Worm (Caenorhabditis elegans) whole organism, L4 larva: Measurements from ENCODE around the gene ZK637.15.

Experiments used
- D1046.2 ChIP-seq: fragments of 200-800 bp; sonication (Bioruptor generic); IDR thresholded peaks from 2 replicates; pipeline ENCODE4 v1.3.6; 2022; ENCODE audit warnings: missing genetic modification characterization, missing compliant biosample characterization
- R02D3.7 ChIP-seq: fragments of 150-350 bp; sonication (generic microtip); optimal IDR thresholded peaks from 3 replicates; lab custom pipeline; 2014; ENCODE audit warnings: missing biosample characterization, missing genetic modification characterization
- T20F7.1 ChIP-seq: fragments of 200-800 bp; sonication (Bioruptor generic); optimal IDR thresholded peaks from 2 replicates; lab custom pipeline; 2018; ENCODE audit warnings: mild to moderate bottlenecking, missing genetic modification characterization, missing compliant biosample characterization
- Y105C5A.15 ChIP-seq: fragments of 200-800 bp; sonication (Bioruptor generic); IDR thresholded peaks from 2 replicates; pipeline ENCODE4 v1.3.6; 2022; ENCODE audit warnings: missing genetic modification characterization, missing compliant biosample characterization
- aha-1 ChIP-seq: fragments of 150-350 bp; peaks from one replicate; lab custom pipeline; 2014; ENCODE audit warnings: missing biosample characterization, missing genetic modification characterization
- ama-1 ChIP-seq: fragments of 150-350 bp; optimal IDR thresholded peaks from 2 replicates; lab custom pipeline; 2014; ENCODE audit warnings: inconsistent platforms, mixed read lengths
- arid-1 ChIP-seq: fragments of 200-800 bp; sonication (Bioruptor generic); conservative IDR thresholded peaks from 2 replicates; pipeline ENCODE4 v1.3.6; 2022; ENCODE audit warnings: missing genetic modification reagents, missing genetic modification characterization, missing compliant biosample characterization
- ceh-82 ChIP-seq: sonication (generic microtip); optimal IDR thresholded peaks from 2 replicates; lab custom pipeline; 2017; ENCODE audit warnings: missing biosample characterization, missing genetic modification characterization
- daf-16 ChIP-seq, 3 experiments: sonication (generic microtip); optimal IDR thresholded peaks; 2 replicates each; lab custom pipeline; 2016 to 2017; ENCODE audit warnings: missing genetic modification characterization in 3 of 3, missing genetic modification reagents in 3 of 3, mild to moderate bottlenecking in 2 of 3, missing compliant biosample characterization in 2 of 3, missing biosample characterization in 1 of 3, moderate library complexity in 1 of 3
- dve-1 ChIP-seq: sonication (generic microtip); optimal IDR thresholded peaks from 2 replicates; lab custom pipeline; 2017; ENCODE audit warnings: antibody characterized with exemption, mild to moderate bottlenecking, missing genetic modification characterization, missing compliant biosample characterization; ENCODE audit not compliant: insufficient read depth
- fkh-10 ChIP-seq: fragments of 150-350 bp; optimal IDR thresholded peaks from 2 replicates; lab custom pipeline; 2014; ENCODE audit warnings: missing biosample characterization, missing genetic modification reagents, missing genetic modification characterization
- hif-1 ChIP-seq, 2 experiments: sonication (generic microtip); optimal IDR thresholded peaks; 2 replicates each; lab custom pipeline; 2016 to 2017; ENCODE audit warnings: missing compliant biosample characterization in 2 of 2, missing genetic modification characterization in 2 of 2, missing genetic modification reagents in 2 of 2, missing genotype in 2 of 2, mild to moderate bottlenecking in 1 of 2
- hlh-11 ChIP-seq: fragments of 200-800 bp; sonication (Bioruptor generic); optimal IDR thresholded peaks from 2 replicates; lab custom pipeline; 2018; ENCODE audit warnings: mild to moderate bottlenecking, missing genetic modification characterization, missing compliant biosample characterization
- hlh-30 ChIP-seq: sonication (generic microtip); optimal IDR thresholded peaks from 2 replicates; lab custom pipeline; 2017; ENCODE audit warnings: antibody characterized with exemption, mild to moderate bottlenecking, missing genetic modification characterization, missing compliant biosample characterization; ENCODE audit not compliant: insufficient read depth
- hmg-1.1 ChIP-seq: fragments of 200-800 bp; sonication (Bioruptor generic); IDR thresholded peaks from 2 replicates; pipeline ENCODE4 v1.3.6; 2022; ENCODE audit warnings: missing genetic modification reagents, missing genetic modification characterization, missing compliant biosample characterization
- lin-13 ChIP-seq: fragments of 150-350 bp; optimal IDR thresholded peaks from 2 replicates; lab custom pipeline; 2014; ENCODE audit warnings: missing biosample characterization, missing genetic modification reagents, missing genetic modification characterization
- lsy-2 ChIP-seq, 2 experiments: fragments of 150-350 bp in 1 of 2; sonication (generic microtip) in 1 of 2; optimal IDR thresholded peaks; 2 replicates each; lab custom pipeline; 2014 to 2017; ENCODE audit warnings: missing biosample characterization in 2 of 2, missing genetic modification characterization in 2 of 2
- mdl-1 ChIP-seq, 2 experiments: fragments of 150-350 bp in 1 of 2; sonication (generic microtip) in 1 of 2; optimal IDR thresholded peaks; 2 replicates each; lab custom pipeline; 2014 to 2017; ENCODE audit warnings: missing biosample characterization in 2 of 2, missing genetic modification characterization in 2 of 2
- mdt-29 ChIP-seq: fragments of 200-800 bp; sonication (Bioruptor generic); IDR thresholded peaks from 2 replicates; pipeline ENCODE4 v1.3.6; 2022; ENCODE audit warnings: missing genetic modification reagents, missing genetic modification characterization, missing compliant biosample characterization
- mep-1 ChIP-seq: fragments of 150-350 bp; sonication (generic microtip); optimal IDR thresholded peaks from 3 replicates; lab custom pipeline; 2014; ENCODE audit warnings: missing biosample characterization, missing genetic modification characterization
- nhr-10 ChIP-seq: fragments of 150-350 bp; optimal IDR thresholded peaks from 2 replicates; lab custom pipeline; 2014; ENCODE audit warnings: missing biosample characterization, missing genetic modification characterization
- nhr-11 ChIP-seq: fragments of 150-350 bp; optimal IDR thresholded peaks from 2 replicates; lab custom pipeline; 2014; ENCODE audit warnings: missing biosample characterization, missing genetic modification characterization
- nhr-111 ChIP-seq: fragments of 200-800 bp; sonication (Bioruptor generic); optimal IDR thresholded peaks from 2 replicates; lab custom pipeline; 2018; ENCODE audit warnings: mild to moderate bottlenecking, missing genetic modification characterization, missing compliant biosample characterization
- nhr-28 ChIP-seq: fragments of 150-350 bp; optimal IDR thresholded peaks from 2 replicates; lab custom pipeline; 2014; ENCODE audit warnings: missing biosample characterization, missing genetic modification characterization
- nhr-41 ChIP-seq: fragments of 200-800 bp; sonication (Bioruptor generic); IDR thresholded peaks from 2 replicates; pipeline ENCODE4 v1.3.6; 2022; ENCODE audit warnings: missing genetic modification reagents, missing genetic modification characterization, missing compliant biosample characterization
- nhr-48 ChIP-seq: sonication (generic microtip); optimal IDR thresholded peaks from 2 replicates; lab custom pipeline; 2016; ENCODE audit warnings: mild to moderate bottlenecking, missing genetic modification characterization, missing compliant biosample characterization
- nhr-6 ChIP-seq: fragments of 150-350 bp; optimal IDR thresholded peaks from 2 replicates; lab custom pipeline; 2014; ENCODE audit warnings: missing biosample characterization, missing genetic modification characterization
- nhr-77 ChIP-seq: fragments of 150-350 bp; optimal IDR thresholded peaks from 2 replicates; lab custom pipeline; 2014; ENCODE audit warnings: missing biosample characterization, missing genetic modification characterization
- pha-4 ChIP-seq, 2 experiments: fragments of 150-350 bp in 1 of 2; fragments of 200-800 bp in 1 of 2; sonication (Bioruptor generic) in 1 of 2; IDR thresholded peaks in 1 of 2; optimal IDR thresholded peaks in 1 of 2; 2 replicates each; pipeline versions ENCODE4 v1.3.6 to Lab custom; 2014 to 2022; ENCODE audit warnings: missing genetic modification characterization in 2 of 2, missing genetic modification reagents in 2 of 2, missing biosample characterization in 1 of 2, missing compliant biosample characterization in 1 of 2
- pqm-1 ChIP-seq: sonication (generic microtip); optimal IDR thresholded peaks from 2 replicates; lab custom pipeline; 2017; ENCODE audit warnings: missing biosample characterization, missing genetic modification characterization
- rbr-2 ChIP-seq: sonication (generic microtip); optimal IDR thresholded peaks from 2 replicates; lab custom pipeline; 2016; ENCODE audit warnings: missing genotype, missing genetic modification characterization, missing compliant biosample characterization
- spr-3 ChIP-seq: fragments of 200-800 bp; sonication (Bioruptor generic); optimal IDR thresholded peaks from 2 replicates; lab custom pipeline; 2018; ENCODE audit warnings: mild to moderate bottlenecking, missing genetic modification characterization, missing compliant biosample characterization
- unc-62 ChIP-seq, 3 experiments: fragments of 150-350 bp in 1 of 3; sonication (generic microtip); optimal IDR thresholded peaks in 2 of 3; peaks in 1 of 3; 1 replicate in 1 of 3; 2 replicates in 2 of 3; lab custom pipeline; 2014 to 2017; ENCODE audit warnings: missing biosample characterization in 3 of 3, missing genetic modification characterization in 3 of 3, missing genetic modification reagents in 3 of 3, missing genotype in 1 of 3
- vab-7 ChIP-seq: fragments of 200-800 bp; sonication (Bioruptor generic); IDR thresholded peaks from 2 replicates; pipeline ENCODE4 v1.3.6; 2022; ENCODE audit warnings: missing genetic modification reagents, missing genetic modification characterization, missing compliant biosample characterization
- zfp-3 ChIP-seq: fragments of 200-800 bp; sonication (Bioruptor generic); conservative IDR thresholded peaks from 2 replicates; pipeline ENCODE4 v1.3.6; 2022; ENCODE audit warnings: missing genetic modification reagents, missing genetic modification characterization, missing compliant biosample characterization

ZK637.15 gene

DNA sequence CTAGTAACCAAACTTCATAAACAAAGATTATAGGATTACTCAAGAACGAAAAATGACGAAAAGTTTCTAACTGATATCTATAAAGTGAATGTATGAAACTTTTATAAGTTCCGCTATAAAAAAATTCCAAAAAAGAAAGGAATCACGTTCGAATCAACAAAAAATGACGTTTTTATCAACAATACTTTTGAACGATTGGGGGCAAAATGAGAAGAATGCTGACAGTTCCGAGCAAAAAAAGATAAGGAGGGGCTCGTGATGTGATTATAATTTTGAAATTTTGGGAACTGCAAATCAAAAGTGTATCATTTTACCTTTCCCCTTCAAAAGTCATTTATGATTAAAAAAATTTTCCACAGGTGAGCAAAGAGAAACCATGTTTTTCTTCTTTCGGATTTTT lies 40.9 kb upstream of the ZK637.15 start (continued):
- 0 out of 2 replicates have a peak, but pooled peaks have one; percentile 29 for TF ChIP-seq pha-4 (GFP tag; IDR thresholded peaks at IDR 0.05; lab: Robert Waterston, UW)
- TF ChIP-seq pha-4 (tag; optimal IDR thresholded peaks at IDR 0.05; lab: Kevin White, UChicago) = no peak
- no peak for TF ChIP-seq fkh-10 (GFP tag; lab: Kevin White, UChicago)
- TF ChIP-seq vab-7 (GFP tag; lab: Robert Waterston, UW) = no peak
- TF ChIP-seq zfp-3 (GFP tag; lab: Robert Waterston, UW) = no peak
- TF ChIP-seq dve-1 (tag; lab: Kevin White, UChicago) = peak; percentile 73
- no peak for TF ChIP-seq R02D3.7
- TF ChIP-seq T20F7.1 (GFP tag; lab: Kevin White, UChicago) = peak; percentile 7
- no peak for TF ChIP-seq daf-16 (GFP tag; optimal IDR thresholded peaks at IDR 0.05; lab: Kevin White, UChicago)
- TF ChIP-seq daf-16 (tag; optimal IDR thresholded peaks at IDR 0.05; lab: Kevin White, UChicago) = peak; percentile 70
- TF ChIP-seq nhr-77 (tag; lab: Kevin White, UChicago) = peak; percentile 83
- peak; percentile 29 for TF ChIP-seq hlh-30 (tag; lab: Kevin White, UChicago)
- TF ChIP-seq mdl-1 (tag; optimal IDR thresholded peaks at IDR 0.05; lab: Kevin White, UChicago) = peak in 1 of 2 experiments; percentile 40
- TF ChIP-seq nhr-28 (tag; lab: Kevin White, UChicago) = peak; percentile 57

ce11 chrIII:8882333-8882732 lies 37.6 kb upstream of the ZK637.15 start:
- no peak for TF ChIP-seq lin-13 (GFP tag; lab: Kevin White, UChicago)
- TF ChIP-seq unc-62 (GFP tag; optimal IDR thresholded peaks at IDR 0.05 in 1 of 2; lab: Kevin White, UChicago) = peak in 1 of 2 experiments; percentile 74
- no peak for TF ChIP-seq unc-62 (tag; optimal IDR thresholded peaks at IDR 0.05; lab: Kevin White, UChicago)
- no peak for TF ChIP-seq mdt-29 (GFP tag; lab: Robert Waterston, UW)
- no peak for TF ChIP-seq Y105C5A.15 (GFP tag; lab: Robert Waterston, UW)
- TF ChIP-seq aha-1 (tag; lab: Kevin White, UChicago) = peak; percentile 55

- TF ChIP-seq unc-62 (GFP tag; optimal IDR thresholded peaks at IDR 0.05 in 1 of 2; lab: Kevin White, UChicago) = peak in 1 of 2 experiments; percentile 7
- TF ChIP-seq unc-62 (tag; optimal IDR thresholded peaks at IDR 0.05; lab: Kevin White, UChicago) = no peak
- TF ChIP-seq hif-1 (tag; optimal IDR thresholded peaks at IDR 0.05; lab: Kevin White, UChicago) = no peak
Observed at ce11 chrIII:8885150-8885549, 34.7 kb upstream of the ZK637.15 start, which contains the start of gene svop-1. svop-1 (minus strand) TSS chrIII:8885488.

DNA sequence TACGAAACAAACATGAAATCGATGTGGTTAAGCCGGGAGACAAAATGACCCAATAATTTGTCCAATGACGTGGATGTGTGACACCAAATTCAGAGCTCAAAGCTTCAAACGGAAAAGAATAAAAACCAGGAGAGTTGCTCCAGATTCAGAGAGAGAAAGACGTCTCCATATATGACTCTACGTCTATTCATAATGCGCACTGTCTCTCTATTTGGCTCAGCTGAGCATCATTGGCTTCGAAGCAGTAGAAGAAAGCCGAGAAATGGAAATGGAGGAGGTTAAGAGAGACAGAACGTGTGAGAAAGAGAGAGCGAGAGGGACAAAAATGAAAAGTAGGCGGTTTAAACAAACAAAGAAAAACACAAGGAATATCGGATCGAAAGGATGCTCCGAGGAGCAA lies 33.6 kb upstream of the ZK637.15 start:
- TF ChIP-seq hmg-1.1 (GFP tag; lab: Robert Waterston, UW) (peak; percentile 24; the same call in 1 of the 2 replicates), nhr-10 (tag; lab: Kevin White, UChicago) (no peak), mdt-29 (GFP tag; lab: Robert Waterston, UW) (no peak), nhr-111 (GFP tag; lab: Kevin White, UChicago) (no peak), R02D3.7 (no peak), nhr-41 (GFP tag; lab: Robert Waterston, UW) (no peak), spr-3 (no peak), rbr-2 (tag; lab: Kevin White, UChicago) (peak; percentile 33), hlh-30 (tag; lab: Kevin White, UChicago) (peak; percentile 40), lsy-2 (tag; optimal IDR thresholded peaks at IDR 0.05; lab: Kevin White, UChicago) (peak in 1 of 2 experiments; percentile 32), dve-1 (tag; lab: Kevin White, UChicago) (peak; percentile 16), daf-16 (GFP tag; optimal IDR thresholded peaks at IDR 0.05; lab: Kevin White, UChicago) (no peak), daf-16 (tag; optimal IDR thresholded peaks at IDR 0.05; lab: Kevin White, UChicago) (no peak), unc-62 (GFP tag; optimal IDR thresholded peaks at IDR 0.05 in 1 of 2; lab: Kevin White, UChicago) (peak in 1 of 2 experiments; percentile 55), unc-62 (tag; optimal IDR thresholded peaks at IDR 0.05; lab: Kevin White, UChicago) (no peak), mep-1 (tag; lab: Kevin White, UChicago) (peak; percentile 20)

ce11 chrIII:8887184-8887801 lies 32.6 kb upstream of the ZK637.15 start, which contains the start of gene famh-136:
famh-136 (plus strand) TSS chrIII:8887751.
- TF ChIP-seq fkh-10 (GFP tag; lab: Kevin White, UChicago) (peak; percentile 37), dve-1 (tag; lab: Kevin White, UChicago) (peak; percentile 98), zfp-3 (GFP tag; lab: Robert Waterston, UW) (peak; percentile 66; the same call in 1 of the 2 replicates), nhr-6 (tag; lab: Kevin White, UChicago) (peak; percentile 65), pqm-1 (tag; lab: Kevin White, UChicago) (peak; percentile 65), ama-1 (no peak), nhr-77 (tag; lab: Kevin White, UChicago) (peak; percentile 90), ceh-82 (tag; lab: Kevin White, UChicago) (no peak), nhr-28 (tag; lab: Kevin White, UChicago) (peak; percentile 82), D1046.2 (GFP tag; lab: Robert Waterston, UW) (0 out of 2 replicates have a peak, but pooled peaks have one; percentile 11), pha-4 (GFP tag; IDR thresholded peaks at IDR 0.05; lab: Robert Waterston, UW) (peak; percentile 76), pha-4 (tag; optimal IDR thresholded peaks at IDR 0.05; lab: Kevin White, UChicago) (peak; percentile 89), arid-1 (peak; percentile 82), nhr-11 (tag; lab: Kevin White, UChicago) (peak; percentile 75), daf-16 (GFP tag; optimal IDR thresholded peaks at IDR 0.05; lab: Kevin White, UChicago) (peak; percentile 23 to 78), daf-16 (tag; optimal IDR thresholded peaks at IDR 0.05; lab: Kevin White, UChicago) (peak; percentile 78), nhr-41 (GFP tag; lab: Robert Waterston, UW) (no peak), mdl-1 (tag; optimal IDR thresholded peaks at IDR 0.05; lab: Kevin White, UChicago) (peak in 1 of 2 experiments; percentile 56), hlh-11 (peak; percentile 91), mep-1 (tag; lab: Kevin White, UChicago) (peak; percentile 95), T20F7.1 (GFP tag; lab: Kevin White, UChicago) (peak; percentile 82), nhr-48 (peak; percentile 79)
